Worm (Caenorhabditis elegans) whole organism, young adult: ENCODE measurements around the gene R05G9R.1.

Experiments
- F23B12.7 ChIP-seq: sonication (generic microtip); optimal IDR thresholded peaks from 2 replicates; lab custom pipeline; 2017; ENCODE audit warnings: missing genetic modification characterization, mild to moderate bottlenecking, missing compliant biosample characterization, antibody characterized with exemption, moderate library complexity; ENCODE audit not compliant: insufficient read depth
- F33H1.4 ChIP-seq: fragments of 200-800 bp; sonication (Bioruptor generic); IDR thresholded peaks from 2 replicates; pipeline ENCODE4 v1.3.6; 2022; ENCODE audit warnings: missing genetic modification reagents, missing genetic modification characterization, missing compliant biosample characterization
- F39B2.1 ChIP-seq: fragments of 200-800 bp; sonication (Bioruptor generic); IDR thresholded peaks from 2 replicates; pipeline ENCODE4 v1.3.6; 2022; ENCODE audit warnings: missing genetic modification reagents, missing genetic modification characterization, missing compliant biosample characterization
- Y56A3A.18 ChIP-seq: fragments of 200-800 bp; sonication (Bioruptor generic); IDR thresholded peaks from 2 replicates; pipeline ENCODE4 v1.3.6; 2022; ENCODE audit warnings: missing genetic modification reagents, missing genetic modification characterization, missing compliant biosample characterization
- ZK185.1 ChIP-seq: sonication (generic microtip); optimal IDR thresholded peaks from 2 replicates; lab custom pipeline; 2016; ENCODE audit warnings: mild to moderate bottlenecking, missing genetic modification characterization, missing compliant biosample characterization; ENCODE audit not compliant: poor library complexity, severe bottlenecking
- ceh-27 ChIP-seq: fragments of 200-800 bp; sonication (Bioruptor generic); optimal IDR thresholded peaks from 2 replicates; lab custom pipeline; 2018; ENCODE audit warnings: mild to moderate bottlenecking, missing genetic modification characterization, moderate library complexity, missing compliant biosample characterization
- ceh-40 ChIP-seq: fragments of 200-800 bp; sonication (Bioruptor generic); IDR thresholded peaks from 2 replicates; pipeline ENCODE4 v1.3.6; 2022; ENCODE audit warnings: missing genetic modification characterization, missing compliant biosample characterization
- ceh-58 ChIP-seq: fragments of 200-800 bp; sonication (Bioruptor generic); IDR thresholded peaks from 2 replicates; pipeline ENCODE4 v1.3.6; 2022; ENCODE audit warnings: missing genetic modification characterization, missing compliant biosample characterization
- die-1 ChIP-seq: sonication (generic microtip); optimal IDR thresholded peaks from 2 replicates; lab custom pipeline; 2016; ENCODE audit warnings: missing genotype, mild to moderate bottlenecking, missing genetic modification characterization, missing compliant biosample characterization
- dpff-1 ChIP-seq: sonication (generic microtip); optimal IDR thresholded peaks from 2 replicates; lab custom pipeline; 2017; ENCODE audit warnings: mild to moderate bottlenecking, missing genetic modification characterization, missing compliant biosample characterization
- dpl-1 ChIP-seq: fragments of 150-350 bp; optimal IDR thresholded peaks from 2 replicates; lab custom pipeline; 2014; ENCODE audit warnings: missing biosample characterization, missing genetic modification reagents, missing genetic modification characterization
- egl-44 ChIP-seq: fragments of 200-800 bp; sonication (Bioruptor generic); IDR thresholded peaks from 2 replicates; pipeline ENCODE4 v1.3.6; 2022; ENCODE audit warnings: missing genetic modification reagents, missing genetic modification characterization, missing compliant biosample characterization
- ets-4 ChIP-seq: fragments of 200-800 bp; sonication (Bioruptor generic); optimal IDR thresholded peaks from 2 replicates; lab custom pipeline; 2018; ENCODE audit warnings: mild to moderate bottlenecking, missing genetic modification characterization, missing compliant biosample characterization
- fkh-3 ChIP-seq: sonication (generic microtip); optimal IDR thresholded peaks from 2 replicates; lab custom pipeline; 2016; ENCODE audit warnings: mild to moderate bottlenecking, missing genetic modification characterization, missing compliant biosample characterization
- hlh-26 ChIP-seq: fragments of 200-800 bp; sonication (Bioruptor generic); conservative IDR thresholded peaks from 2 replicates; pipeline ENCODE4 v1.3.6; 2022; ENCODE audit warnings: missing genetic modification reagents, missing genetic modification characterization, missing compliant biosample characterization
- hsf-1 ChIP-seq: fragments of 200-800 bp; sonication (Bioruptor generic); IDR thresholded peaks from 2 replicates; pipeline ENCODE4 v1.3.6; 2022; ENCODE audit warnings: missing genetic modification reagents, missing genetic modification characterization, missing compliant biosample characterization
- lin-26 ChIP-seq: fragments of 200-800 bp; sonication (Bioruptor generic); IDR thresholded peaks from 2 replicates; pipeline ENCODE4 v1.3.6; 2022; ENCODE audit warnings: missing genetic modification reagents, missing genetic modification characterization, missing compliant biosample characterization
- lsy-27 ChIP-seq: sonication (generic microtip); optimal IDR thresholded peaks from 2 replicates; lab custom pipeline; 2017; ENCODE audit warnings: missing genetic modification characterization, mild to moderate bottlenecking, missing compliant biosample characterization, antibody characterized with exemption, missing genotype, borderline replicate concordance; ENCODE audit not compliant: insufficient read depth
- mel-28 ChIP-seq: sonication (generic microtip); optimal IDR thresholded peaks from 2 replicates; lab custom pipeline; 2016; ENCODE audit warnings: borderline replicate concordance, mild to moderate bottlenecking, missing genetic modification characterization, missing compliant biosample characterization
- mxl-1 ChIP-seq: sonication (generic microtip); optimal IDR thresholded peaks from 2 replicates; lab custom pipeline; 2016; ENCODE audit warnings: missing genetic modification characterization, missing compliant biosample characterization
- nfya-1 ChIP-seq: sonication (generic microtip); optimal IDR thresholded peaks from 2 replicates; lab custom pipeline; 2017; ENCODE audit warnings: antibody characterized with exemption, missing compliant biosample characterization, missing genetic modification characterization, borderline replicate concordance; ENCODE audit not compliant: insufficient read depth
- nfya-2 ChIP-seq: fragments of 200-800 bp; sonication (Bioruptor generic); IDR thresholded peaks from 2 replicates; pipeline ENCODE4 v1.3.6; 2022; ENCODE audit warnings: missing genetic modification reagents, missing genetic modification characterization, missing compliant biosample characterization
- nhr-27 ChIP-seq: fragments of 200-800 bp; sonication (Bioruptor generic); optimal IDR thresholded peaks from 2 replicates; lab custom pipeline; 2018; ENCODE audit warnings: mild to moderate bottlenecking, missing genetic modification characterization, moderate library complexity, missing compliant biosample characterization
- nhr-80 ChIP-seq: sonication (generic microtip); optimal IDR thresholded peaks from 2 replicates; lab custom pipeline; 2016; ENCODE audit warnings: missing genetic modification characterization, missing compliant biosample characterization
- nhr-90 ChIP-seq: sonication (generic microtip); optimal IDR thresholded peaks from 2 replicates; lab custom pipeline; 2016; ENCODE audit warnings: missing genotype, mild to moderate bottlenecking, missing genetic modification characterization, missing compliant biosample characterization
- pha-4 ChIP-seq: fragments of 150-350 bp; sonication (generic microtip); optimal IDR thresholded peaks from 2 replicates; lab custom pipeline; 2014; ENCODE audit warnings: missing biosample characterization, missing genetic modification reagents, missing genetic modification characterization
- rpc-1 ChIP-seq, 2 experiments: fragments of 150-350 bp in 1 of 2; sonication (generic microtip) in 1 of 2; optimal IDR thresholded peaks; 2 replicates each; lab custom pipeline; 2014 to 2018; ENCODE audit warnings: missing biosample characterization in 1 of 2, missing genetic modification characterization in 1 of 2, missing genetic modification reagents in 1 of 2, missing genotype in 1 of 2
- snpc-1.3 ChIP-seq: sonication (generic microtip); optimal IDR thresholded peaks from 2 replicates; lab custom pipeline; 2017; ENCODE audit warnings: missing genetic modification characterization, mild to moderate bottlenecking, missing compliant biosample characterization, antibody characterized with exemption, moderate library complexity, missing genotype, missing genetic modification reagents; ENCODE audit not compliant: insufficient read depth
- snpc-4 ChIP-seq, 5 experiments: fragments of 150-350 bp in 1 of 5; sonication (generic microtip) in 4 of 5; optimal IDR thresholded peaks; 2 replicates each; lab custom pipeline; 2014 to 2018; ENCODE audit warnings: missing genetic modification characterization in 5 of 5, missing biosample characterization in 3 of 5, antibody characterized with exemption in 2 of 5, mild to moderate bottlenecking in 2 of 5, missing compliant biosample characterization in 2 of 5, missing genotype in 2 of 5, moderate library complexity in 2 of 5, missing genetic modification reagents in 1 of 5
- tbp1 ChIP-seq: fragments of 200-800 bp; sonication (Bioruptor generic); optimal IDR thresholded peaks from 2 replicates; lab custom pipeline; 2018; ENCODE audit warnings: mild to moderate bottlenecking, missing genetic modification characterization, missing compliant biosample characterization
- tbx-9 ChIP-seq: sonication (generic microtip); optimal IDR thresholded peaks from 2 replicates; lab custom pipeline; 2016; ENCODE audit warnings: borderline replicate concordance, missing genetic modification characterization, inconsistent platforms, missing compliant biosample characterization
- tlf-1 ChIP-seq: fragments of 200-800 bp; sonication (Bioruptor generic); optimal IDR thresholded peaks from 2 replicates; lab custom pipeline; 2018; ENCODE audit warnings: mild to moderate bottlenecking, missing genetic modification characterization, missing compliant biosample characterization
- ztf-18 ChIP-seq: sonication (generic microtip); optimal IDR thresholded peaks from 2 replicates; lab custom pipeline; 2016; ENCODE audit warnings: missing genotype, mild to moderate bottlenecking, missing genetic modification characterization, missing compliant biosample characterization
- ztf-25 ChIP-seq: fragments of 200-800 bp; sonication (Bioruptor generic); IDR thresholded peaks from 2 replicates; pipeline ENCODE4 v1.3.6; 2022; ENCODE audit warnings: missing genetic modification reagents, missing genetic modification characterization, missing compliant biosample characterization
- ztf-28 ChIP-seq: fragments of 200-800 bp; sonication (Bioruptor generic); IDR thresholded peaks from 2 replicates; pipeline ENCODE4 v1.3.6; 2022; ENCODE audit warnings: missing genetic modification reagents, missing genetic modification characterization, missing compliant biosample characterization

R05G9R.1 gene

ce11 chrII:6524501-6524977 lies 10.7 kb upstream of the R05G9R.1 start, which contains the start of gene C56E6.2:
TSS of gene C56E6.2 (plus strand) at chrII:6524927.
- TF ChIP-seq fkh-3 (no peak), nhr-80 (tag; lab: Kevin White, UChicago) (peak; percentile 43), ceh-40 (GFP tag; lab: Robert Waterston, UW) (0 out of 2 replicates have a peak, but pooled peaks have one; percentile 35), ets-4 (GFP tag; lab: Kevin White, UChicago) (no peak), ZK185.1 (tag; lab: Kevin White, UChicago) (no peak), nfya-2 (GFP tag; lab: Robert Waterston, UW) (no peak), snpc-1.3 (tag; lab: Kevin White, UChicago) (no peak)
- TF ChIP-seq, all 124 proteins: peak for 2

- TF ChIP-seq snpc-1.3 (tag; lab: Kevin White, UChicago) (no peak), ceh-58 (GFP tag; lab: Robert Waterston, UW) (no peak)
Observed at ce11 chrII:6523940-6524339, 10.1 kb upstream of the R05G9R.1 start.

DNA sequence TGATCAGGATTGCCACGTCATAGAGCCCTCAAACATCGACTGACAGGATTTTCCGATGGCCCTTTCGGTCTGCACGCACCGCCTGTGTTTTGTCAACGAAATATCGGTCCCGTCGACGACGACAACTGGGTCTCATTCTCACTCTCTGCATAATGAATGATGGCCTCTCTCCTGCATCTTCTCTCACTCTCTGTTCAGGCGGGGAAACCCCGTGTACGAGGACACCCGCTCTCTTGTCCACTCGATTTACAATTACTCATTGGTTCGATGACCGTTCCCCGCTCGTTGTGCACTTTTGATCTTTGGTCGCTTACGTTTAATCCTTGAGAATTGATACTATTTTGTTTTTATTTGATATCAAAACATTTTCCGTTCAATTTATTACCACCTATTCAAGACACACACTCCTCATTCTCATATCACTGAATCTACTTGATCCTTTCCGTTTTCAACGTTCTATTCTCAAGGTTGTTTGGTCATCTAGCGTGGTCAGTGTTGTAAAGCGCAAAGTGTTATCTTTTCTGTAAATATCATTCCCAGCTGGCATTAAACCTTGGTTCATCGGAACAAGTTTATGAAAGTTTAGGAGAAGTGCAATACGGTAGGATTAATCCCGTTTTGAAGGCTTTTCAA lies 8.9 kb upstream of the R05G9R.1 start:
- TF ChIP-seq Y56A3A.18 (GFP tag; lab: Robert Waterston, UW) (no peak), pha-4 (no peak), hsf-1 (no peak), ztf-28 (GFP tag; lab: Robert Waterston, UW) (no peak), die-1 (tag; lab: Kevin White, UChicago) (peak; percentile 10), nhr-80 (tag; lab: Kevin White, UChicago) (peak; percentile 10), ztf-25 (no peak), egl-44 (GFP tag; lab: Robert Waterston, UW) (0 out of 2 replicates have a peak, but pooled peaks have one; percentile 30), fkh-3 (no peak), lsy-27 (tag; lab: Kevin White, UChicago) (no peak), F39B2.1 (GFP tag; lab: Robert Waterston, UW) (no peak), F23B12.7 (tag; lab: Kevin White, UChicago) (no peak), dpff-1 (tag; lab: Kevin White, UChicago) (no peak), F33H1.4 (no peak), dpl-1 (GFP tag; lab: Kevin White, UChicago) (no peak), rpc-1 (optimal IDR thresholded peaks at IDR 0.05; lab: Kevin White, UChicago) (no peak), rpc-1 (tag; optimal IDR thresholded peaks at IDR 0.05; lab: Kevin White, UChicago) (no peak), tbx-9 (tag; lab: Kevin White, UChicago) (no peak), mel-28 (tag; lab: Kevin White, UChicago) (no peak), ceh-27 (GFP tag; lab: Kevin White, UChicago) (no peak), tlf-1 (no peak), nhr-27 (tag; lab: Kevin White, UChicago) (no peak), hlh-26 (GFP tag; lab: Robert Waterston, UW) (no peak), snpc-4 (GFP tag; optimal IDR thresholded peaks at IDR 0.05; lab: Kevin White, UChicago) (no peak), snpc-4 (tag; optimal IDR thresholded peaks at IDR 0.05; lab: Kevin White, UChicago) (no peak), ztf-18 (no peak), nfya-1 (tag; lab: Kevin White, UChicago) (no peak), nhr-90 (tag; lab: Kevin White, UChicago) (peak; percentile 0), lin-26 (GFP tag; lab: Robert Waterston, UW) (0 out of 2 replicates have a peak, but pooled peaks have one; percentile 29), mxl-1 (no peak), tbp1 (GFP tag; lab: Kevin White, UChicago) (no peak)
